Worm (Caenorhabditis elegans): ENCODE measurements around the gene K01G5.8.

ce11 chrIII:10742382-10742860 lies 1.8 kb upstream of the K01G5.8 start, which contains the start of the genes tbb-1 and rib-2:
- TF ChIP-seq ceh-30 (tag; optimal IDR thresholded peaks at IDR 0.05) (peak; percentile 32), ceh-18 (tag; optimal IDR thresholded peaks at IDR 0.05) (no peak), hlh-30 (tag; optimal IDR thresholded peaks at IDR 0.05; ENCODE audit: insufficient read depth) (no peak), pag-3 (tag; optimal IDR thresholded peaks at IDR 0.05; ENCODE audit: borderline replicate concordance) (no peak), ceh-48 (tag; optimal IDR thresholded peaks at IDR 0.05) (no peak), F13H6.1 (tag; optimal IDR thresholded peaks at IDR 0.05) (no peak), pqm-1 (tag; optimal IDR thresholded peaks at IDR 0.05) (no peak), madf-2 (tag; optimal IDR thresholded peaks at IDR 0.05) (no peak), ceh-2 (tag; optimal IDR thresholded peaks at IDR 0.05) (no peak)

Measured in whole organism, late embryonic.